Worm (Caenorhabditis elegans): ENCODE results near the gene tbc-2.

tbc-2 gene

ce11 chrII:5844694-5845129, 17.5 kb upstream of the tbc-2 start (continued):
- peak; percentile 95 for TF ChIP-seq lin-1 (GFP tag; IDR thresholded peaks at IDR 0.05)
- TF ChIP-seq ceh-82 (tag; optimal IDR thresholded peaks at IDR 0.05): peak; percentile 36
- peak; percentile 96 for TF ChIP-seq duxl-1 (tag; optimal IDR thresholded peaks at IDR 0.05; ENCODE audit: poor library complexity)
- peak; percentile 98 for TF ChIP-seq nhr-102 (tag; optimal IDR thresholded peaks at IDR 0.05)
- peak; percentile 98 for TF ChIP-seq nhr-77 (tag; optimal IDR thresholded peaks at IDR 0.05)
- TF ChIP-seq nhr-10 (tag; optimal IDR thresholded peaks at IDR 0.05): peak; percentile 93
- 0 out of 2 replicates have a peak, but pooled peaks have one; percentile 34 for TF ChIP-seq F26F4.8 (GFP tag; conservative IDR thresholded peaks at IDR 0.05)
- peak; percentile 74; the same call in 1 of the 2 replicates for TF ChIP-seq Y105C5A.15 (GFP tag; IDR thresholded peaks at IDR 0.05)
- no peak for TF ChIP-seq tag-97 (GFP tag; IDR thresholded peaks at IDR 0.05)
- TF ChIP-seq jun-1 (tag; optimal IDR thresholded peaks at IDR 0.05): peak; percentile 98
- peak; percentile 58 to 72 for TF ChIP-seq ZK546.5 (tag; optimal IDR thresholded peaks at IDR 0.05)
- TF ChIP-seq sdz-12 (GFP tag; optimal IDR thresholded peaks at IDR 0.05): peak; percentile 82
- TF ChIP-seq ztf-11 (tag; optimal IDR thresholded peaks at IDR 0.05): peak; percentile 47
- TF ChIP-seq lin-13 (GFP tag; optimal IDR thresholded peaks at IDR 0.05): peak; percentile 98
- TF ChIP-seq aha-1 (tag): peak; percentile 100
- peak; percentile 87 for TF ChIP-seq lir-3 (tag; optimal IDR thresholded peaks at IDR 0.05)
- TF ChIP-seq lim-7 (GFP tag; IDR thresholded peaks at IDR 0.05): peak; percentile 76
- peak; percentile 98 for TF ChIP-seq nhr-11 (tag; optimal IDR thresholded peaks at IDR 0.05)
- peak; percentile 99 for TF ChIP-seq saeg-2 (GFP tag; IDR thresholded peaks at IDR 0.05)
- peak; percentile 100 for TF ChIP-seq hmg-1.1 (GFP tag; IDR thresholded peaks at IDR 0.05)
- TF ChIP-seq D1046.2 (GFP tag; IDR thresholded peaks at IDR 0.05): peak; percentile 92
- TF ChIP-seq pha-4 (GFP tag; IDR thresholded peaks at IDR 0.05): peak; percentile 99
- TF ChIP-seq pha-4 (tag; optimal IDR thresholded peaks at IDR 0.05): peak; percentile 27
- TF ChIP-seq set-16 (GFP tag; IDR thresholded peaks at IDR 0.05): peak; percentile 83
- peak; percentile 95 for TF ChIP-seq lin-38 (GFP tag; IDR thresholded peaks at IDR 0.05)
- TF ChIP-seq fos-1 (tag; optimal IDR thresholded peaks at IDR 0.05): peak; percentile 97
- TF ChIP-seq nhr-48 (tag; optimal IDR thresholded peaks at IDR 0.05): peak; percentile 97
- peak; percentile 91 for TF ChIP-seq zip-2 (tag; optimal IDR thresholded peaks at IDR 0.05)
- TF ChIP-seq php-3 (GFP tag; IDR thresholded peaks at IDR 0.05): peak; percentile 92
- peak; percentile 97 for TF ChIP-seq F49E8.2 (tag; optimal IDR thresholded peaks at IDR 0.05; ENCODE audit: borderline replicate concordance)

ce11 chrII:5841866-5842265, 14.6 kb upstream of the tbc-2 start, which contains the start of gene nep-25:
Gene nep-25, plus strand, starts transcription at chrII:5842240.
- peak; percentile 46 for TF ChIP-seq aha-1 (tag)
- TF ChIP-seq zip-2 (tag; optimal IDR thresholded peaks at IDR 0.05): no peak
- TF ChIP-seq ceh-44 (GFP tag; IDR thresholded peaks at IDR 0.05): no peak
- TF ChIP-seq tag-97 (GFP tag; IDR thresholded peaks at IDR 0.05): no peak
- TF ChIP-seq nhr-237 (tag; optimal IDR thresholded peaks at IDR 0.05): no peak
- peak in 1 of 2 experiments; percentile 90 for TF ChIP-seq unc-62 (GFP tag; optimal IDR thresholded peaks at IDR 0.05 in 1 of 2)
- no peak for TF ChIP-seq unc-62 (tag; optimal IDR thresholded peaks at IDR 0.05)

- no peak for TF ChIP-seq unc-130 (GFP tag; optimal IDR thresholded peaks at IDR 0.05)
- TF ChIP-seq hmg-1.1 (GFP tag; IDR thresholded peaks at IDR 0.05): no peak
- TF ChIP-seq daf-16 (GFP tag; optimal IDR thresholded peaks at IDR 0.05): peak in 1 of 2 experiments; percentile 94
- no peak for TF ChIP-seq daf-16 (tag; optimal IDR thresholded peaks at IDR 0.05)
- no peak for TF ChIP-seq dmd-8 (GFP tag; IDR thresholded peaks at IDR 0.05)
- TF ChIP-seq pha-4 (GFP tag; IDR thresholded peaks at IDR 0.05): no peak
- no peak for TF ChIP-seq pha-4 (tag; optimal IDR thresholded peaks at IDR 0.05)
- TF ChIP-seq zag-1 (tag; optimal IDR thresholded peaks at IDR 0.05): no peak
- no peak for TF ChIP-seq ceh-20 (GFP tag; IDR thresholded peaks at IDR 0.05)
- TF ChIP-seq lsy-2 (tag; optimal IDR thresholded peaks at IDR 0.05): no peak
- peak; percentile 34 for TF ChIP-seq nhr-11 (tag; optimal IDR thresholded peaks at IDR 0.05)
Measured at ce11 chrII:5841053-5841547, 13.9 kb upstream of the tbc-2 start, which contains the start of gene lec-5. Gene lec-5, minus strand, starts transcription at chrII:5841103.
